Worm (Caenorhabditis elegans) whole organism, midembryonic: ENCODE results near the gene E04F6.15.

Experiments
- T22C8.4 ChIP-seq: fragments of 200-800 bp; sonication (Bioruptor generic); IDR thresholded peaks from 2 replicates; pipeline ENCODE4 v1.3.6; 2022; ENCODE audit warnings: missing genetic modification characterization, missing compliant biosample characterization
- cog-1 ChIP-seq: sonication (generic microtip); optimal IDR thresholded peaks from 2 replicates; lab custom pipeline; 2016; ENCODE audit warnings: missing genetic modification characterization, missing compliant biosample characterization
- flt-1 ChIP-seq: fragments of 200-800 bp; sonication (Bioruptor generic); IDR thresholded peaks from 2 replicates; pipeline ENCODE4 v1.3.6; 2022; ENCODE audit warnings: missing genetic modification characterization, missing compliant biosample characterization
- klf-2 ChIP-seq: fragments of 200-800 bp; sonication (Bioruptor generic); conservative IDR thresholded peaks from 2 replicates; pipeline ENCODE4 v1.3.6; 2022; ENCODE audit warnings: missing genetic modification reagents, missing genetic modification characterization, missing compliant biosample characterization
- ref-1 ChIP-seq: fragments of 200-800 bp; sonication (Bioruptor generic); conservative IDR thresholded peaks from 2 replicates; pipeline ENCODE4 v1.3.6; 2022; ENCODE audit warnings: missing genetic modification reagents, missing genetic modification characterization, missing compliant biosample characterization
- tab-1 ChIP-seq: fragments of 200-800 bp; sonication (Bioruptor generic); IDR thresholded peaks from 2 replicates; pipeline ENCODE4 v1.3.6; 2022; ENCODE audit warnings: missing genetic modification characterization, missing compliant biosample characterization
- ztf-23 ChIP-seq: fragments of 200-800 bp; sonication (Bioruptor generic); IDR thresholded peaks from 2 replicates; pipeline ENCODE4 v1.3.6; 2022; ENCODE audit warnings: missing genetic modification reagents, missing genetic modification characterization, missing compliant biosample characterization

- TF ChIP-seq flt-1 (GFP tag; lab: Robert Waterston, UW): no peak
- TF ChIP-seq ztf-23 (GFP tag; lab: Robert Waterston, UW): no peak
- no peak for TF ChIP-seq T22C8.4 (GFP tag; lab: Robert Waterston, UW)
- TF ChIP-seq tab-1 (GFP tag; lab: Robert Waterston, UW): no peak
- no peak for TF ChIP-seq ref-1 (GFP tag; lab: Robert Waterston, UW)
- TF ChIP-seq klf-2: no peak
- TF ChIP-seq cog-1: no peak
Measured at ce11 chrII:7210187-7210586, at the start of gene E04F6.15.
